Worm (Caenorhabditis elegans): ENCODE measurements around the gene tsp-20.

- no peak for TF ChIP-seq med-1 (GFP tag; optimal IDR thresholded peaks at IDR 0.05; ENCODE audit: insufficient read depth)
- no peak for TF ChIP-seq flt-1 (GFP tag; IDR thresholded peaks at IDR 0.05)
- no peak for TF ChIP-seq ztf-29 (GFP tag; IDR thresholded peaks at IDR 0.05)
- no peak for TF ChIP-seq tab-1 (GFP tag; IDR thresholded peaks at IDR 0.05)
- TF ChIP-seq ztf-23 (GFP tag; IDR thresholded peaks at IDR 0.05): no peak
- TF ChIP-seq T22C8.4 (GFP tag; IDR thresholded peaks at IDR 0.05): no peak
- no peak for TF ChIP-seq klf-2 (GFP tag; conservative IDR thresholded peaks at IDR 0.05)
Observed at ce11 chrX:12034661-12035060, 824 bp upstream of the tsp-20 start.
